Fruit fly (Drosophila melanogaster) whole organism, prepupa: ENCODE data around the gene Elp1.

ENCODE experiments used
- CG16779 ChIP-seq: fragments of 200-800 bp; sonication (Bioruptor generic); optimal IDR thresholded peaks from 3 replicates; lab custom pipeline; 2017; ENCODE audit warnings: missing biosample characterization, mild to moderate bottlenecking, missing genetic modification characterization
- CG3032 ChIP-seq: fragments of 200-800 bp; optimal IDR thresholded peaks from 2 replicates; lab custom pipeline; 2019; ENCODE audit warnings: missing biosample characterization, mild to moderate bottlenecking, missing genetic modification characterization, moderate library complexity
- CG6808 ChIP-seq: fragments of 200-800 bp; sonication (Bioruptor generic); optimal IDR thresholded peaks from 3 replicates; lab custom pipeline; 2017; ENCODE audit warnings: missing biosample characterization, missing genetic modification characterization, mild to moderate bottlenecking, moderate library complexity, missing genetic modification reagents
- CG6854 ChIP-seq: fragments of 200-800 bp; sonication (Bioruptor generic); optimal IDR thresholded peaks from 2 replicates; lab custom pipeline; 2017; ENCODE audit warnings: missing biosample characterization, mild to moderate bottlenecking, missing genetic modification characterization
- Gug ChIP-seq: fragments of 200-800 bp; sonication (Bioruptor generic); IDR thresholded peaks from 2 replicates; pipeline ENCODE4 v1.3.6; 2022; ENCODE audit warnings: missing biosample characterization, missing genetic modification characterization
- Hr38 ChIP-seq: sonication (Bioruptor generic); optimal IDR thresholded peaks from 2 replicates; lab custom pipeline; 2016; ENCODE audit warnings: missing biosample characterization, missing genetic modification characterization
- Hr4 ChIP-seq: fragments of 200-800 bp; sonication (Bioruptor generic); optimal IDR thresholded peaks from 3 replicates; lab custom pipeline; 2016; ENCODE audit warnings: missing biosample characterization, missing genetic modification characterization
- Lpt ChIP-seq: fragments of 200-800 bp; sonication (Bioruptor generic); optimal IDR thresholded peaks from 3 replicates; lab custom pipeline; 2016; ENCODE audit warnings: missing biosample characterization, missing genetic modification characterization
- Met ChIP-seq: fragments of 200-800 bp; sonication (Bioruptor generic); optimal IDR thresholded peaks from 3 replicates; lab custom pipeline; 2016; ENCODE audit warnings: missing biosample characterization, missing genetic modification characterization
- eg ChIP-seq: fragments of 200-800 bp; sonication (Bioruptor generic); IDR thresholded peaks from 3 replicates; pipeline ENCODE4 v1.3.6; 2022; ENCODE audit warnings: missing biosample characterization, missing genetic modification characterization
- fkh ChIP-seq: fragments of 200-800 bp; sonication (Bioruptor generic); optimal IDR thresholded peaks from 3 replicates; lab custom pipeline; 2017; ENCODE audit warnings: missing biosample characterization, mild to moderate bottlenecking, missing genetic modification characterization, moderate library complexity
- ss ChIP-seq, 2 experiments: fragments of 200-800 bp; sonication (Bioruptor generic); optimal IDR thresholded peaks; 2 replicates in 1 of 2; 3 replicates in 1 of 2; lab custom pipeline; 2017 to 2018; ENCODE audit warnings: mild to moderate bottlenecking in 2 of 2, missing biosample characterization in 2 of 2, missing genetic modification characterization in 2 of 2, moderate library complexity in 1 of 2

DNA sequence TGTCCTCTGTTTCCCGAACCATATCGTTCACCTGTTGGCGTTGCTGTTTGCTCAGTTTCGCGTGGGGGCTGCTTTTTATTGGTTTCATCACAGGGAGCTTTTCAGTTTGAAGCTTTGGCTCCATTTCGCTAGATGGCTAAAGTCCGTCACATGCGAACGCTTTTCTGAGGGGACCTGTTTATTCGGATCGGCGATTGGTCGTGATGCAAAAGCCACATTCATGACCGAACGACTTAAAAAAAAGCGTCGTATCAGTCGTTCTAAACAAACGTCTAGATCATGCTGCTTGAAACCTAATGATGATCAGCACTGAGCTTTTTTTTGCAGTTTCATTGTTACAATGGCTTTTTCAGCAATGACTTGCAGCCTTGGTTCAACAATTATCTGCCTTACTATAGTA lies 39.1 kb downstream of the Elp1 start, which contains the start of gene CG6908:
- no peak for TF ChIP-seq Gug (GFP tag; lab: Robert Waterston, UW)
- TF ChIP-seq CG16779 (tag; lab: Kevin White, UChicago): no peak
- TF ChIP-seq eg (GFP tag; lab: Robert Waterston, UW): 0 out of 3 replicates have a peak, but pooled peaks have one; percentile 30
- no peak for TF ChIP-seq CG3032 (tag; lab: Kevin White, UChicago)
- no peak for TF ChIP-seq Lpt (GFP tag; lab: Kevin White, UChicago)
- no peak for TF ChIP-seq CG6854 (GFP tag; lab: Kevin White, UChicago)
- no peak for TF ChIP-seq fkh (GFP tag; lab: Kevin White, UChicago)
- TF ChIP-seq ss (GFP tag; optimal IDR thresholded peaks at IDR 0.05; lab: Kevin White, UChicago): no peak
- no peak for TF ChIP-seq Met (GFP tag; lab: Kevin White, UChicago)
- no peak for TF ChIP-seq CG6808 (GFP tag; lab: Kevin White, UChicago)
- no peak for TF ChIP-seq Hr4 (GFP tag; lab: Kevin White, UChicago)
- TF ChIP-seq Hr38 (GFP tag; lab: Kevin White, UChicago): no peak
